Fruit fly (Drosophila melanogaster) whole organism, embryonic: ENCODE measurements around the gene hfw.

Source experiments
- B-H1 ChIP-seq: fragments of 200-800 bp; sonication (Bioruptor generic); IDR thresholded peaks from 3 replicates; pipeline ENCODE4 v1.3.6; 2022; ENCODE audit warnings: missing biosample characterization, missing genetic modification characterization
- CG10959 ChIP-seq: fragments of 200-800 bp; sonication (Bioruptor generic); IDR thresholded peaks from 2 replicates; pipeline ENCODE4 v1.3.6; 2022; ENCODE audit warnings: missing biosample characterization, missing genetic modification characterization
- CG11696 ChIP-seq: fragments of 200-800 bp; sonication (Bioruptor generic); IDR thresholded peaks from 2 replicates; pipeline ENCODE4 v1.3.6; 2022; ENCODE audit warnings: missing biosample characterization, missing genetic modification characterization
- CG12071 ChIP-seq: fragments of 200-800 bp; sonication (Bioruptor generic); optimal IDR thresholded peaks from 3 replicates; lab custom pipeline; 2018; ENCODE audit warnings: missing biosample characterization, mild to moderate bottlenecking, missing genetic modification characterization
- CG12219 ChIP-seq: fragments of 200-800 bp; sonication (Bioruptor generic); optimal IDR thresholded peaks from 3 replicates; lab custom pipeline; 2018; ENCODE audit warnings: missing biosample characterization, mild to moderate bottlenecking, missing genetic modification characterization
- CG12769 ChIP-seq: fragments of 200-800 bp; sonication (Bioruptor generic); optimal IDR thresholded peaks from 2 replicates; lab custom pipeline; 2019; ENCODE audit warnings: missing biosample characterization, mild to moderate bottlenecking, missing genetic modification characterization, moderate library complexity
- CG13287 ChIP-seq: fragments of 200-800 bp; sonication (Bioruptor generic); IDR thresholded peaks from 2 replicates; pipeline ENCODE4 v1.3.6; 2022; ENCODE audit warnings: missing biosample characterization, missing genetic modification characterization; ENCODE audit not compliant: partially characterized antibody
- CG13296 ChIP-seq: fragments of 200-800 bp; sonication (Bioruptor generic); optimal IDR thresholded peaks from 3 replicates; lab custom pipeline; 2018; ENCODE audit warnings: missing biosample characterization, mild to moderate bottlenecking, missing genetic modification characterization
- CG13775 ChIP-seq: fragments of 200-800 bp; sonication (Bioruptor generic); optimal IDR thresholded peaks from 3 replicates; lab custom pipeline; 2017; ENCODE audit warnings: missing biosample characterization, mild to moderate bottlenecking, missing genetic modification characterization
- CG14860 ChIP-seq: fragments of 200-800 bp; sonication (Bioruptor generic); IDR thresholded peaks from 3 replicates; pipeline ENCODE4 v1.3.6; 2022; ENCODE audit warnings: missing biosample characterization, missing genetic modification characterization; ENCODE audit not compliant: partially characterized antibody
- CG16813 ChIP-seq: fragments of 200-800 bp; sonication (Bioruptor generic); IDR thresholded peaks from 3 replicates; pipeline ENCODE4 v1.3.6; 2022; ENCODE audit warnings: missing biosample characterization, missing genetic modification characterization; ENCODE audit not compliant: partially characterized antibody
- CG17359 ChIP-seq: fragments of 200-800 bp; sonication (Bioruptor generic); optimal IDR thresholded peaks from 3 replicates; lab custom pipeline; 2018; ENCODE audit warnings: missing biosample characterization, mild to moderate bottlenecking, missing genetic modification characterization, moderate library complexity
- CG17802 ChIP-seq: fragments of 200-800 bp; sonication (Bioruptor generic); optimal IDR thresholded peaks from 2 replicates; lab custom pipeline; 2018; ENCODE audit warnings: missing biosample characterization, mild to moderate bottlenecking, missing genetic modification characterization, moderate library complexity
- CG17829 ChIP-seq: fragments of 200-800 bp; optimal IDR thresholded peaks from 2 replicates; lab custom pipeline; 2019; ENCODE audit warnings: missing biosample characterization, mild to moderate bottlenecking, missing genetic modification characterization, moderate library complexity
- CG18619 ChIP-seq: fragments of 200-800 bp; sonication (Bioruptor generic); optimal IDR thresholded peaks from 3 replicates; lab custom pipeline; 2017; ENCODE audit warnings: missing biosample characterization, mild to moderate bottlenecking, missing genetic modification characterization
- CG2116 ChIP-seq: fragments of 200-800 bp; sonication (Bioruptor generic); optimal IDR thresholded peaks from 3 replicates; lab custom pipeline; 2018; ENCODE audit warnings: missing biosample characterization, mild to moderate bottlenecking, missing genetic modification characterization
- CG31388 ChIP-seq: fragments of 200-800 bp; sonication (Bioruptor generic); optimal IDR thresholded peaks from 2 replicates; lab custom pipeline; 2016; ENCODE audit warnings: missing biosample characterization, missing genetic modification characterization
- CG4360 ChIP-seq: fragments of 200-800 bp; sonication (Bioruptor generic); IDR thresholded peaks from 2 replicates; pipeline ENCODE4 v1.3.6; 2022; ENCODE audit warnings: missing biosample characterization, missing genetic modification characterization
- CG4707 ChIP-seq: fragments of 200-800 bp; sonication (Bioruptor generic); optimal IDR thresholded peaks from 2 replicates; lab custom pipeline; 2018; ENCODE audit warnings: missing biosample characterization, mild to moderate bottlenecking, missing genetic modification characterization, moderate library complexity
- CG4820 ChIP-seq: fragments of 200-800 bp; sonication (Bioruptor generic); optimal IDR thresholded peaks from 3 replicates; lab custom pipeline; 2016; ENCODE audit warnings: missing biosample characterization, missing genetic modification characterization
- CG7271 ChIP-seq: fragments of 200-800 bp; sonication (Bioruptor generic); optimal IDR thresholded peaks from 2 replicates; lab custom pipeline; 2018; ENCODE audit warnings: missing biosample characterization, mild to moderate bottlenecking, missing genetic modification characterization, moderate library complexity
- CG8359 ChIP-seq: fragments of 200-800 bp; sonication (Bioruptor generic); optimal IDR thresholded peaks from 2 replicates; lab custom pipeline; 2017; ENCODE audit warnings: missing biosample characterization, mild to moderate bottlenecking, missing genetic modification characterization, borderline replicate concordance
- CG8944 ChIP-seq: fragments of 200-800 bp; sonication (Bioruptor generic); optimal IDR thresholded peaks from 3 replicates; lab custom pipeline; 2016; ENCODE audit warnings: missing biosample characterization, missing genetic modification characterization
- Chrac-16 ChIP-seq: fragments of 200-800 bp; sonication (Bioruptor generic); optimal IDR thresholded peaks from 3 replicates; lab custom pipeline; 2016; ENCODE audit warnings: missing biosample characterization, missing genetic modification characterization
- Dfd ChIP-seq, 2 experiments: fragments of >200 bp; optimal IDR thresholded peaks; 2 replicates each; lab custom pipeline; 2017; ENCODE audit warnings: missing biosample characterization in 2 of 2, missing genetic modification characterization in 2 of 2
- Doc3 ChIP-seq: fragments of 200-800 bp; sonication (Bioruptor generic); IDR thresholded peaks from 3 replicates; pipeline ENCODE4 v1.3.6; 2022; ENCODE audit warnings: missing biosample characterization, missing genetic modification characterization; ENCODE audit not compliant: partially characterized antibody
- Ets97D ChIP-seq: fragments of 200-800 bp; sonication (Bioruptor generic); optimal IDR thresholded peaks from 3 replicates; lab custom pipeline; 2016; ENCODE audit warnings: missing biosample characterization, missing genetic modification characterization
- Hmx ChIP-seq: fragments of 200-800 bp; sonication (Bioruptor generic); optimal IDR thresholded peaks from 2 replicates; lab custom pipeline; 2016; ENCODE audit warnings: missing biosample characterization, missing genetic modification characterization
- Mad ChIP-seq: fragments of 200-800 bp; sonication (Bioruptor generic); optimal IDR thresholded peaks from 2 replicates; lab custom pipeline; 2016; ENCODE audit warnings: missing biosample characterization, missing genetic modification characterization
- NfI ChIP-seq: fragments of 200-800 bp; sonication (Bioruptor generic); optimal IDR thresholded peaks from 3 replicates; lab custom pipeline; 2018; ENCODE audit warnings: missing biosample characterization, mild to moderate bottlenecking, missing genetic modification characterization, moderate library complexity
- Poxn ChIP-seq: fragments of 200-800 bp; sonication (Bioruptor generic); IDR thresholded peaks from 2 replicates; pipeline ENCODE4 v1.3.6; 2022; ENCODE audit warnings: missing biosample characterization, missing genetic modification characterization
- abd-A ChIP-seq: fragments of 200-800 bp; sonication (Bioruptor generic); optimal IDR thresholded peaks from 3 replicates; lab custom pipeline; 2019; ENCODE audit warnings: missing biosample characterization, mild to moderate bottlenecking, missing genetic modification characterization, moderate library complexity
- ato ChIP-seq: fragments of 200-800 bp; sonication (Bioruptor generic); IDR thresholded peaks from 2 replicates; pipeline ENCODE4 v1.3.6; 2022; ENCODE audit warnings: missing biosample characterization, missing genetic modification characterization; ENCODE audit not compliant: partially characterized antibody
- bcd ChIP-seq: fragments of 200-800 bp; sonication (Bioruptor generic); optimal IDR thresholded peaks from 2 replicates; lab custom pipeline; 2017; ENCODE audit warnings: missing biosample characterization, mild to moderate bottlenecking, missing genetic modification characterization
- caup ChIP-seq: fragments of 200-800 bp; sonication (Bioruptor generic); optimal IDR thresholded peaks from 3 replicates; lab custom pipeline; 2017; ENCODE audit warnings: missing biosample characterization, mild to moderate bottlenecking, missing genetic modification characterization, moderate library complexity; ENCODE audit not compliant: severe bottlenecking
- corto ChIP-seq: fragments of 200-800 bp; sonication (Bioruptor generic); optimal IDR thresholded peaks from 2 replicates; lab custom pipeline; 2016; ENCODE audit warnings: missing biosample characterization, mild to moderate bottlenecking, missing genetic modification characterization, moderate library complexity
- da ChIP-seq: fragments of 200-800 bp; sonication (Bioruptor generic); optimal IDR thresholded peaks from 2 replicates; lab custom pipeline; 2016; ENCODE audit warnings: missing biosample characterization, missing genetic modification characterization
- danr ChIP-seq: fragments of 200-800 bp; sonication (Bioruptor generic); IDR thresholded peaks from 2 replicates; pipeline ENCODE4 v1.3.6; 2022; ENCODE audit warnings: missing biosample characterization, missing genetic modification characterization
- eyg ChIP-seq: fragments of 200-800 bp; sonication (Bioruptor generic); optimal IDR thresholded peaks from 3 replicates; lab custom pipeline; 2016; ENCODE audit warnings: missing biosample characterization, missing genetic modification characterization
- fd64A ChIP-seq: fragments of 200-800 bp; sonication (Bioruptor generic); optimal IDR thresholded peaks from 3 replicates; lab custom pipeline; 2018; ENCODE audit warnings: missing biosample characterization, mild to moderate bottlenecking, missing genetic modification characterization
- gcm2 ChIP-seq: fragments of 200-800 bp; sonication (Bioruptor generic); optimal IDR thresholded peaks from 2 replicates; lab custom pipeline; 2016; ENCODE audit warnings: missing biosample characterization, missing genetic modification characterization
- inv ChIP-seq: fragments of 200-800 bp; sonication (Bioruptor generic); IDR thresholded peaks from 2 replicates; pipeline ENCODE4 v1.3.6; 2022; ENCODE audit warnings: missing biosample characterization, missing genetic modification characterization; ENCODE audit not compliant: partially characterized antibody
- mirr ChIP-seq: fragments of 200-800 bp; sonication (Bioruptor generic); optimal IDR thresholded peaks from 3 replicates; lab custom pipeline; 2018; ENCODE audit warnings: missing biosample characterization, mild to moderate bottlenecking, missing genetic modification characterization
- onecut ChIP-seq: fragments of 200-800 bp; sonication (Bioruptor generic); IDR thresholded peaks from 2 replicates; pipeline ENCODE4 v1.3.6; 2022; ENCODE audit warnings: missing biosample characterization, missing genetic modification characterization
- phol ChIP-seq: fragments of 200-800 bp; sonication (Bioruptor generic); optimal IDR thresholded peaks from 3 replicates; lab custom pipeline; 2018; ENCODE audit warnings: missing biosample characterization, mild to moderate bottlenecking, missing genetic modification characterization, moderate library complexity
- sob ChIP-seq: fragments of 200-800 bp; sonication (Bioruptor generic); IDR thresholded peaks from 2 replicates; pipeline ENCODE4 v1.3.6; 2022; ENCODE audit warnings: missing biosample characterization, missing genetic modification characterization
- tup ChIP-seq: fragments of 200-800 bp; sonication (Bioruptor generic); optimal IDR thresholded peaks from 2 replicates; lab custom pipeline; 2016; ENCODE audit warnings: missing biosample characterization, mild to moderate bottlenecking, missing genetic modification characterization, moderate library complexity
- unc-4 ChIP-seq: fragments of 200-800 bp; sonication (Bioruptor generic); IDR thresholded peaks from 2 replicates; pipeline ENCODE4 v1.3.6; 2022; ENCODE audit warnings: missing biosample characterization, missing genetic modification characterization; ENCODE audit not compliant: partially characterized antibody

The hfw gene

dm6 chrX:1695529-1696410 lies 26.4 kb downstream of the hfw start, which contains the start of gene a6 (continued):
- TF ChIP-seq Mad (GFP tag; lab: Kevin White, UChicago) (no peak), CG17802 (tag; lab: Kevin White, UChicago) (no peak), gcm2 (GFP tag; lab: Kevin White, UChicago) (no peak), B-H1 (no peak), CG16813 (GFP tag; lab: Robert Waterston, UW) (peak; percentile 88), CG4360 (no peak), inv (GFP tag; lab: Robert Waterston, UW) (peak; percentile 79), CG17359 (tag; lab: Kevin White, UChicago) (no peak), CG4707 (GFP tag; lab: Kevin White, UChicago) (no peak), abd-A (tag; lab: Kevin White, UChicago) (no peak), bcd (no peak), CG12071 (GFP tag; lab: Kevin White, UChicago) (no peak), mirr (no peak), CG31388 (GFP tag; lab: Kevin White, UChicago) (no peak), Ets97D (GFP tag; lab: Kevin White, UChicago) (peak; percentile 66), CG12219 (GFP tag; lab: Kevin White, UChicago) (no peak), eyg (GFP tag; lab: Kevin White, UChicago) (no peak), Poxn (GFP tag; lab: Robert Waterston, UW) (no peak), onecut (GFP tag; lab: Robert Waterston, UW) (no peak), CG8359 (no peak), phol (tag; lab: Kevin White, UChicago) (peak; percentile 21), CG13775 (GFP tag; lab: Kevin White, UChicago) (peak; percentile 17), CG13287 (peak; percentile 93), CG7271 (tag; lab: Kevin White, UChicago) (no peak), Doc3 (GFP tag; lab: Robert Waterston, UW) (peak; percentile 79), CG11696 (GFP tag; lab: Robert Waterston, UW) (no peak), CG17829 (tag; lab: Kevin White, UChicago) (peak; percentile 16), Dfd (GFP tag; optimal IDR thresholded peaks at IDR 0.05; lab: Kevin White, UChicago) (no peak), NfI (no peak), CG13296 (GFP tag; lab: Kevin White, UChicago) (no peak), CG4820 (GFP tag; lab: Kevin White, UChicago) (no peak), CG14860 (GFP tag; lab: Robert Waterston, UW) (peak; percentile 91), corto (GFP tag; lab: Kevin White, UChicago) (no peak), CG12769 (tag; lab: Kevin White, UChicago) (no peak), CG8944 (GFP tag; lab: Kevin White, UChicago) (no peak), caup (GFP tag; lab: Kevin White, UChicago) (no peak), CG2116 (GFP tag; lab: Kevin White, UChicago) (peak; percentile 99), CG10959 (GFP tag; lab: Robert Waterston, UW) (no peak), CG18619 (GFP tag; lab: Kevin White, UChicago) (no peak), unc-4 (GFP tag; lab: Robert Waterston, UW) (peak; percentile 90), sob (GFP tag; lab: Robert Waterston, UW) (0 out of 2 replicates have a peak, but pooled peaks have one; percentile 18), Chrac-16 (GFP tag; lab: Kevin White, UChicago) (no peak), da (GFP tag; lab: Kevin White, UChicago) (no peak), Hmx (GFP tag; lab: Kevin White, UChicago) (no peak), tup (GFP tag; lab: Kevin White, UChicago) (no peak), fd64A (GFP tag; lab: Kevin White, UChicago) (no peak), danr (GFP tag; lab: Robert Waterston, UW) (no peak), ato (GFP tag; lab: Robert Waterston, UW) (peak; percentile 91)
